Fruit fly (Drosophila melanogaster): ENCODE data around the gene MICU1.
A peak's percentile ranks its signal among the peaks of the same experiment; 100 is the strongest.

MICU1 gene

dm6 chr2L:7148086-7148485 is 33.9 kb upstream of the MICU1 start (continued):
- no peak for TF ChIP-seq MESR4 (GFP tag; optimal IDR thresholded peaks at IDR 0.05)
- no peak for TF ChIP-seq cad (GFP tag; optimal IDR thresholded peaks at IDR 0.05)
- TF ChIP-seq CG17186 (GFP tag; optimal IDR thresholded peaks at IDR 0.05), result peak; percentile 47
- peak; percentile 71 for TF ChIP-seq chn (GFP tag; optimal IDR thresholded peaks at IDR 0.05)
- TF ChIP-seq Ssrp (tag; optimal IDR thresholded peaks at IDR 0.05), result peak; percentile 80
- no peak for TF ChIP-seq ato (GFP tag; IDR thresholded peaks at IDR 0.05; ENCODE audit: partially characterized antibody)
- TF ChIP-seq row (GFP tag; IDR thresholded peaks at IDR 0.05), result peak; percentile 70
- peak; percentile 78 for TF ChIP-seq ara (GFP tag; IDR thresholded peaks at IDR 0.05)
- TF ChIP-seq Deaf1 (tag; optimal IDR thresholded peaks at IDR 0.05), result peak; percentile 37
- TF ChIP-seq HHEX (GFP tag; optimal IDR thresholded peaks at IDR 0.05), result peak; percentile 66
- TF ChIP-seq grn (GFP tag; optimal IDR thresholded peaks at IDR 0.05), result no peak
- peak; percentile 56 for TF ChIP-seq CG12942 (GFP tag; optimal IDR thresholded peaks at IDR 0.05)
- peak; percentile 35 for TF ChIP-seq Vsx1 (GFP tag; optimal IDR thresholded peaks at IDR 0.05)
- no peak for TF ChIP-seq gsb (GFP tag; IDR thresholded peaks at IDR 0.05)
- TF ChIP-seq CG6854 (GFP tag; optimal IDR thresholded peaks at IDR 0.05), result no peak
- TF ChIP-seq CG1603 (tag; optimal IDR thresholded peaks at IDR 0.05), result peak; percentile 87
- TF ChIP-seq Scr (GFP tag; IDR thresholded peaks at IDR 0.05; ENCODE audit: partially characterized antibody), result no peak
- TF ChIP-seq jigr1 (GFP tag; IDR thresholded peaks at IDR 0.05), result 0 out of 3 replicates have a peak, but pooled peaks have one; percentile 56
- peak; percentile 56 for TF ChIP-seq CG13296 (GFP tag; optimal IDR thresholded peaks at IDR 0.05)
- TF ChIP-seq lola (GFP tag; optimal IDR thresholded peaks at IDR 0.05), result peak in 1 of 3 experiments; percentile 72
- TF ChIP-seq Mrtf (GFP tag; IDR thresholded peaks at IDR 0.05), result 0 out of 3 replicates have a peak, but pooled peaks have one; percentile 57
- peak; percentile 32 for TF ChIP-seq CTCF (GFP tag; optimal IDR thresholded peaks at IDR 0.05)
- peak; percentile 83 for TF ChIP-seq CG12219 (GFP tag; optimal IDR thresholded peaks at IDR 0.05)
- peak; percentile 70 for TF ChIP-seq tio (GFP tag; optimal IDR thresholded peaks at IDR 0.05)
- TF ChIP-seq CG11696 (GFP tag; IDR thresholded peaks at IDR 0.05), result 0 out of 2 replicates have a peak, but pooled peaks have one; percentile 53
- peak; percentile 62 for TF ChIP-seq NfI (GFP tag; optimal IDR thresholded peaks at IDR 0.05)
- TF ChIP-seq CG2875 (GFP tag; optimal IDR thresholded peaks at IDR 0.05), result peak; percentile 69
- peak; percentile 74 for TF ChIP-seq gcm (GFP tag; optimal IDR thresholded peaks at IDR 0.05)
- peak; percentile 98 for TF ChIP-seq sens (GFP tag)
- TF ChIP-seq CG17385 (GFP tag; optimal IDR thresholded peaks at IDR 0.05), result peak; percentile 66
- peak; percentile 49 for TF ChIP-seq CG11398 (GFP tag; optimal IDR thresholded peaks at IDR 0.05)
- peak; percentile 57 for TF ChIP-seq NC2α (GFP tag; optimal IDR thresholded peaks at IDR 0.05)
- peak; percentile 80 for TF ChIP-seq jing (GFP tag; optimal IDR thresholded peaks at IDR 0.05)
- TF ChIP-seq YL-1 (GFP tag; optimal IDR thresholded peaks at IDR 0.05), result no peak
- TF ChIP-seq so (GFP tag; IDR thresholded peaks at IDR 0.05), result peak; percentile 86; the same call in 2 of the 3 replicates
- TF ChIP-seq Nf-YB (GFP tag; optimal IDR thresholded peaks at IDR 0.05), result peak; percentile 43
- no peak for TF ChIP-seq Hey (tag; optimal IDR thresholded peaks at IDR 0.05)
- TF ChIP-seq Med (GFP tag), result peak; percentile 90
- TF ChIP-seq lab (GFP tag; optimal IDR thresholded peaks at IDR 0.05), result peak; percentile 63
- no peak for TF ChIP-seq dati (GFP tag; IDR thresholded peaks at IDR 0.05)
- peak; percentile 82 for TF ChIP-seq Ptx1 (GFP tag; IDR thresholded peaks at IDR 0.05)
- TF ChIP-seq CG43689 (GFP tag; IDR thresholded peaks at IDR 0.05), result no peak
- TF ChIP-seq al (GFP tag; IDR thresholded peaks at IDR 0.05), result no peak
- TF ChIP-seq CG10462 (GFP tag; optimal IDR thresholded peaks at IDR 0.05), result peak; percentile 47
- TF ChIP-seq CG12071 (GFP tag; optimal IDR thresholded peaks at IDR 0.05), result peak; percentile 64
- TF ChIP-seq CG7556 (GFP tag; optimal IDR thresholded peaks at IDR 0.05), result peak; percentile 74
- no peak for TF ChIP-seq gcm2 (GFP tag; optimal IDR thresholded peaks at IDR 0.05)
- peak; percentile 71 for TF ChIP-seq Antp (GFP tag; optimal IDR thresholded peaks at IDR 0.05)
- TF ChIP-seq slbo (GFP tag; IDR thresholded peaks at IDR 0.05), result peak; percentile 37; the same call in 1 of the 2 replicates
- TF ChIP-seq run (tag; optimal IDR thresholded peaks at IDR 0.05), result peak; percentile 69
- TF ChIP-seq Ets65A (GFP tag), result peak; percentile 89
- no peak for TF ChIP-seq CG2199 (GFP tag; IDR thresholded peaks at IDR 0.05)
